Worm (Caenorhabditis elegans): ENCODE results near the gene sra-35.

ce11 chrII:4540631-4541030 is 12.9 kb upstream of the sra-35 start, which contains the start of gene sra-36:
- no peak for TF ChIP-seq elt-2 (tag; optimal IDR thresholded peaks at IDR 0.05)
- no peak for TF ChIP-seq fkh-10 (GFP tag; optimal IDR thresholded peaks at IDR 0.05)
